ENCODE assay signal across 1 fruit fly cellular context in genomic region chr3L:7184739-7185488, dm6.
TF ChIP-seq lines count a peak whose summit lies in the region.

No protein-coding gene starts in this region.

TF ChIP-seq in whole organism, prepupa, 60 proteins besides CTCF, POLR2A, EP300 and RAD21 (continued from another document):
- TF ChIP-seq cyc (GFP tag; optimal IDR thresholded peaks at IDR 0.05; lab: Kevin White, UChicago), result no peak
- TF ChIP-seq CG6163 (GFP tag; IDR thresholded peaks at IDR 0.05; lab: Robert Waterston, UW), result no peak; the same call in 2 of the 3 replicates
- TF ChIP-seq CG1621 (tag; optimal IDR thresholded peaks at IDR 0.05; lab: Kevin White, UChicago), result no peak
- no peak for TF ChIP-seq Eip75B (GFP tag; optimal IDR thresholded peaks at IDR 0.05; lab: Kevin White, UChicago)
- no peak for TF ChIP-seq Hr4 (GFP tag; optimal IDR thresholded peaks at IDR 0.05; lab: Kevin White, UChicago)
- TF ChIP-seq CG15336 (GFP tag; IDR thresholded peaks at IDR 0.05; lab: Robert Waterston, UW), result no peak
- peak; percentile 31 for TF ChIP-seq Met (GFP tag; optimal IDR thresholded peaks at IDR 0.05; lab: Kevin White, UChicago)
- TF ChIP-seq Eip78C (GFP tag; lab: Kevin White, UChicago), result peak; percentile 83
- no peak for TF ChIP-seq CG11902 (GFP tag; optimal IDR thresholded peaks at IDR 0.05; lab: Kevin White, UChicago)
- TF ChIP-seq CG8119 (GFP tag; IDR thresholded peaks at IDR 0.05; lab: Robert Waterston, UW), result no peak
- no peak for TF ChIP-seq Gug (GFP tag; IDR thresholded peaks at IDR 0.05; lab: Robert Waterston, UW)
- TF ChIP-seq CG7368 (GFP tag; optimal IDR thresholded peaks at IDR 0.05; lab: Kevin White, UChicago), result no peak
- TF ChIP-seq CG8319 (GFP tag; optimal IDR thresholded peaks at IDR 0.05; lab: Kevin White, UChicago), result no peak
- TF ChIP-seq dac (GFP tag; optimal IDR thresholded peaks at IDR 0.05; lab: Kevin White, UChicago), result no peak
- TF ChIP-seq ss (GFP tag; optimal IDR thresholded peaks at IDR 0.05; lab: Kevin White, UChicago), result peak; percentile 6 to 58
- peak; percentile 40 for TF ChIP-seq Ets96B (tag; optimal IDR thresholded peaks at IDR 0.05; lab: Kevin White, UChicago)
- TF ChIP-seq fd59A (GFP tag; optimal IDR thresholded peaks at IDR 0.05; lab: Kevin White, UChicago), result no peak
- no peak for TF ChIP-seq Sox14 (GFP tag; optimal IDR thresholded peaks at IDR 0.05; lab: Kevin White, UChicago)
- no peak for TF ChIP-seq salr (GFP tag; optimal IDR thresholded peaks at IDR 0.05; lab: Kevin White, UChicago)
- no peak for TF ChIP-seq CG32006 (GFP tag; optimal IDR thresholded peaks at IDR 0.05; lab: Kevin White, UChicago)
- no peak for TF ChIP-seq CG8632 (GFP tag; optimal IDR thresholded peaks at IDR 0.05; lab: Kevin White, UChicago)
- no peak for TF ChIP-seq net (GFP tag; optimal IDR thresholded peaks at IDR 0.05; lab: Kevin White, UChicago)
- TF ChIP-seq fd85E (GFP tag; optimal IDR thresholded peaks at IDR 0.05; lab: Kevin White, UChicago), result no peak
- TF ChIP-seq fkh (GFP tag; optimal IDR thresholded peaks at IDR 0.05; lab: Kevin White, UChicago), result no peak
- no peak for TF ChIP-seq CG16779 (tag; optimal IDR thresholded peaks at IDR 0.05; lab: Kevin White, UChicago)
- TF ChIP-seq CG6276 (GFP tag; optimal IDR thresholded peaks at IDR 0.05; lab: Kevin White, UChicago), result no peak
- TF ChIP-seq CG11294 (GFP tag; IDR thresholded peaks at IDR 0.05; lab: Robert Waterston, UW), result no peak
- peak; percentile 27 for TF ChIP-seq CG31627 (GFP tag; optimal IDR thresholded peaks at IDR 0.05; lab: Kevin White, UChicago)
- peak; percentile 9 for TF ChIP-seq Smox (GFP tag; optimal IDR thresholded peaks at IDR 0.05; lab: Kevin White, UChicago)
- TF ChIP-seq Ets21C (GFP tag; optimal IDR thresholded peaks at IDR 0.05; lab: Kevin White, UChicago), result no peak
